Fruit fly (Drosophila melanogaster) whole organism, wandering third instar larva: ENCODE data around the gene stc.

Experiments used
- HLH106 ChIP-seq: fragments of 200-800 bp; optimal IDR thresholded peaks from 3 replicates; lab custom pipeline; 2019; ENCODE audit warnings: missing biosample characterization, mild to moderate bottlenecking, missing genetic modification characterization, moderate library complexity
- Myc ChIP-seq: fragments of >200 bp; optimal IDR thresholded peaks from 2 replicates; lab custom pipeline; 2017
- N ChIP-seq: fragments of >200 bp; optimal IDR thresholded peaks from 2 replicates; lab custom pipeline; 2018; ENCODE audit warnings: missing biosample characterization, missing external identifiers, missing genetic modification characterization
- ey ChIP-seq: fragments of 200-800 bp; sonication (Bioruptor generic); optimal IDR thresholded peaks from 2 replicates; lab custom pipeline; 2016; ENCODE audit warnings: missing biosample characterization, missing genetic modification characterization
- jim ChIP-seq: fragments of 175-275, 200-325 bp; sonication (Bioruptor generic); optimal IDR thresholded peaks from 2 replicates; lab custom pipeline; 2016; ENCODE audit warnings: missing biosample characterization, mild to moderate bottlenecking, missing genetic modification characterization
- pan ChIP-seq: fragments of >200 bp; optimal IDR thresholded peaks from 2 replicates; lab custom pipeline; 2017
- sv ChIP-seq: fragments of 200-800 bp; sonication (Bioruptor generic); optimal IDR thresholded peaks from 3 replicates; lab custom pipeline; 2016; ENCODE audit warnings: missing biosample characterization, missing genetic modification characterization

dm6 chr2L:15074465-15074864 is 38.8 kb upstream of the stc start, which contains the start of gene wwk:
- no peak for TF ChIP-seq sv (GFP tag; lab: Kevin White, UChicago)
- TF ChIP-seq N = no peak
- no peak for TF ChIP-seq pan
- no peak for TF ChIP-seq HLH106
- no peak for TF ChIP-seq jim (GFP tag; lab: Kevin White, UChicago)
- TF ChIP-seq Myc (lab: Kevin White, UChicago) = no peak
- TF ChIP-seq ey (GFP tag; lab: Kevin White, UChicago) = no peak
